Worm (Caenorhabditis elegans) whole organism, late embryonic: ENCODE results near the gene F56B3.4.
A peak's percentile ranks its signal among the peaks of the same experiment; 100 is the strongest.

Source experiments
- F13H6.1 ChIP-seq: sonication (generic microtip); optimal IDR thresholded peaks from 2 replicates; lab custom pipeline; 2016; ENCODE audit warnings: missing genetic modification characterization, missing compliant biosample characterization
- Y22D7AL.16 ChIP-seq: sonication (generic microtip); optimal IDR thresholded peaks from 2 replicates; lab custom pipeline; 2016; ENCODE audit warnings: missing genetic modification characterization, missing compliant biosample characterization
- ama-1 ChIP-seq: fragments of 150-350 bp; optimal IDR thresholded peaks from 2 replicates; lab custom pipeline; 2014
- ceh-18 ChIP-seq: sonication (generic microtip); optimal IDR thresholded peaks from 2 replicates; lab custom pipeline; 2016; ENCODE audit warnings: missing genetic modification characterization, missing compliant biosample characterization
- ceh-22 ChIP-seq: sonication (generic microtip); optimal IDR thresholded peaks from 2 replicates; lab custom pipeline; 2017; ENCODE audit warnings: missing biosample characterization, missing genetic modification characterization
- ceh-30 ChIP-seq: fragments of 150-350 bp; optimal IDR thresholded peaks from 2 replicates; lab custom pipeline; 2014; ENCODE audit warnings: missing biosample characterization, missing genetic modification characterization
- ceh-34 ChIP-seq: sonication (generic microtip); optimal IDR thresholded peaks from 2 replicates; lab custom pipeline; 2016; ENCODE audit warnings: mild to moderate bottlenecking, missing genetic modification characterization, missing compliant biosample characterization
- ceh-45 ChIP-seq: fragments of 200-800 bp; sonication (Bioruptor generic); IDR thresholded peaks from 2 replicates; pipeline ENCODE4 v1.3.6; 2022; ENCODE audit warnings: missing genetic modification reagents, missing genetic modification characterization, missing compliant biosample characterization
- ceh-48 ChIP-seq: sonication (generic microtip); optimal IDR thresholded peaks from 2 replicates; lab custom pipeline; 2016; ENCODE audit warnings: missing genetic modification characterization, inconsistent platforms, missing compliant biosample characterization
- ceh-6 ChIP-seq: fragments of 200-800 bp; sonication (Bioruptor generic); optimal IDR thresholded peaks from 2 replicates; lab custom pipeline; 2018; ENCODE audit warnings: mild to moderate bottlenecking, missing genetic modification characterization, missing compliant biosample characterization
- dmd-4 ChIP-seq: sonication (generic microtip); optimal IDR thresholded peaks from 2 replicates; lab custom pipeline; 2016; ENCODE audit warnings: borderline replicate concordance, missing genetic modification characterization, missing compliant biosample characterization
- elt-2 ChIP-seq: sonication (generic microtip); optimal IDR thresholded peaks from 2 replicates; lab custom pipeline; 2016; ENCODE audit warnings: missing genetic modification reagents, missing genetic modification characterization, missing compliant biosample characterization
- elt-4 ChIP-seq: sonication (generic microtip); optimal IDR thresholded peaks from 2 replicates; lab custom pipeline; 2016; ENCODE audit warnings: missing genetic modification characterization, missing compliant biosample characterization
- eyg-1 ChIP-seq: sonication (generic microtip); optimal IDR thresholded peaks from 2 replicates; lab custom pipeline; 2016; ENCODE audit warnings: missing genotype, missing genetic modification characterization, missing compliant biosample characterization
- gmeb-2 ChIP-seq: sonication (generic microtip); optimal IDR thresholded peaks from 2 replicates; lab custom pipeline; 2016; ENCODE audit warnings: missing genetic modification characterization, inconsistent platforms, missing compliant biosample characterization
- hlh-30 ChIP-seq: sonication (generic microtip); optimal IDR thresholded peaks from 2 replicates; lab custom pipeline; 2017; ENCODE audit warnings: antibody characterized with exemption, missing genetic modification characterization, missing compliant biosample characterization; ENCODE audit not compliant: insufficient read depth
- hlh-6 ChIP-seq: sonication (generic microtip); optimal IDR thresholded peaks from 2 replicates; lab custom pipeline; 2016; ENCODE audit warnings: missing genotype, missing genetic modification characterization, missing compliant biosample characterization
- hlh-8 ChIP-seq: sonication (generic microtip); optimal IDR thresholded peaks from 2 replicates; lab custom pipeline; 2016; ENCODE audit warnings: missing genotype, missing genetic modification characterization, missing compliant biosample characterization
- lim-6 ChIP-seq: sonication (generic microtip); optimal IDR thresholded peaks from 2 replicates; lab custom pipeline; 2016; ENCODE audit warnings: missing genetic modification characterization, missing compliant biosample characterization
- nfya-1 ChIP-seq: sonication (generic microtip); optimal IDR thresholded peaks from 2 replicates; lab custom pipeline; 2017; ENCODE audit warnings: missing genetic modification characterization, mild to moderate bottlenecking, missing compliant biosample characterization, antibody characterized with exemption, moderate library complexity
- nhr-232 ChIP-seq: sonication (generic microtip); optimal IDR thresholded peaks from 2 replicates; lab custom pipeline; 2016; ENCODE audit warnings: missing genetic modification characterization, missing compliant biosample characterization
- npax-4 ChIP-seq: sonication (generic microtip); optimal IDR thresholded peaks from 2 replicates; lab custom pipeline; 2016; ENCODE audit warnings: missing genetic modification characterization, missing compliant biosample characterization
- odd-2 ChIP-seq: sonication (generic microtip); optimal IDR thresholded peaks from 2 replicates; lab custom pipeline; 2017; ENCODE audit warnings: antibody characterized with exemption, mild to moderate bottlenecking, missing genetic modification characterization, missing compliant biosample characterization
- pha-2 ChIP-seq: sonication (generic microtip); optimal IDR thresholded peaks from 2 replicates; lab custom pipeline; 2017; ENCODE audit warnings: mild to moderate bottlenecking, missing genetic modification characterization, missing compliant biosample characterization
- ref-2 ChIP-seq: sonication (generic microtip); optimal IDR thresholded peaks from 2 replicates; lab custom pipeline; 2016; ENCODE audit warnings: missing genetic modification characterization, missing compliant biosample characterization
- sox-4 ChIP-seq: sonication (generic microtip); optimal IDR thresholded peaks from 2 replicates; lab custom pipeline; 2017; ENCODE audit warnings: mild to moderate bottlenecking, missing genetic modification characterization, inconsistent platforms, missing compliant biosample characterization
- tbx-2 ChIP-seq: sonication (generic microtip); optimal IDR thresholded peaks from 2 replicates; lab custom pipeline; 2016; ENCODE audit warnings: missing genetic modification characterization, missing compliant biosample characterization
- unc-3 ChIP-seq, 2 experiments: fragments of 200-800 bp in 1 of 2; sonication (Bioruptor generic) in 1 of 2; sonication (generic microtip) in 1 of 2; conservative IDR thresholded peaks in 1 of 2; optimal IDR thresholded peaks in 1 of 2; 2 replicates each; pipeline versions ENCODE4 v1.3.6 to Lab custom; 2016 to 2022; ENCODE audit warnings: missing compliant biosample characterization in 2 of 2, missing genetic modification characterization in 2 of 2, missing genetic modification reagents in 1 of 2
- unc-42 ChIP-seq: sonication (generic microtip); optimal IDR thresholded peaks from 2 replicates; lab custom pipeline; 2016; ENCODE audit warnings: missing genotype, missing genetic modification characterization, missing compliant biosample characterization
- unc-86 ChIP-seq: sonication (generic microtip); optimal IDR thresholded peaks from 2 replicates; lab custom pipeline; 2016; ENCODE audit warnings: missing genetic modification characterization, missing compliant biosample characterization
- zip-5 ChIP-seq: sonication (generic microtip); optimal IDR thresholded peaks from 2 replicates; lab custom pipeline; 2016; ENCODE audit warnings: missing genetic modification characterization, missing compliant biosample characterization
- ztf-16 ChIP-seq: sonication (generic microtip); optimal IDR thresholded peaks from 2 replicates; lab custom pipeline; 2017; ENCODE audit warnings: missing genetic modification characterization, missing compliant biosample characterization

Gene F56B3.4

DNA sequence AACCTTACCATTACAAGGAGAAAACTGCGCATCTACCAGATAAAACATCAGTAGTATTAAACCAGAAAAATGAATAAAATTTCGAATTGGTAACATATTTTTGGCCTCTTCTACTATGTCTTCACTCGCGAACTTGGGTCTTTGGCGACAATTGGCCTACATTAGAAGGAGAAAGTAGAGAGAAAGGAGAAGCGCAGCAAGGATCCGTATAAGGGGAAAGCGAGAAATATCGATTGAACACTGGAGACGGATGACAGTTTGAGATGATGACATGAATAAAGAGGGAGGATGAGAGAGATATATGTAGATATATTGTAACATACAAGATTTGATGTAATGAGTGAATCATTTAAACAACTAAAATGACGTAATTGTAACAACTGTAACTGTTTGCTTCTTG, 25.8 kb downstream of the F56B3.4 start, which contains the start of gene F56B3.2:
Gene F56B3.2, minus strand, starts transcription at position 273 of the 400 bp plus-strand sequence.
- TF ChIP-seq ama-1 (no peak), gmeb-2 (tag; lab: Kevin White, UChicago) (no peak), npax-4 (tag; lab: Kevin White, UChicago) (no peak), tbx-2 (tag; lab: Kevin White, UChicago) (no peak), unc-3 (GFP tag; conservative IDR thresholded peaks at IDR 0.05; lab: Robert Waterston, UW) (no peak), unc-3 (tag; optimal IDR thresholded peaks at IDR 0.05; lab: Kevin White, UChicago) (no peak), ceh-30 (tag; lab: Kevin White, UChicago) (no peak), dmd-4 (tag; lab: Kevin White, UChicago) (no peak)
- TF ChIP-seq, all 69 proteins: peak for 0

ce11 chrIV:763377-764063, 30.6 kb downstream of the F56B3.4 start, which contains the start of gene col-103:
TSS of gene col-103 (minus strand) at chrIV:763678.
- TF ChIP-seq sox-4, result no peak

DNA sequence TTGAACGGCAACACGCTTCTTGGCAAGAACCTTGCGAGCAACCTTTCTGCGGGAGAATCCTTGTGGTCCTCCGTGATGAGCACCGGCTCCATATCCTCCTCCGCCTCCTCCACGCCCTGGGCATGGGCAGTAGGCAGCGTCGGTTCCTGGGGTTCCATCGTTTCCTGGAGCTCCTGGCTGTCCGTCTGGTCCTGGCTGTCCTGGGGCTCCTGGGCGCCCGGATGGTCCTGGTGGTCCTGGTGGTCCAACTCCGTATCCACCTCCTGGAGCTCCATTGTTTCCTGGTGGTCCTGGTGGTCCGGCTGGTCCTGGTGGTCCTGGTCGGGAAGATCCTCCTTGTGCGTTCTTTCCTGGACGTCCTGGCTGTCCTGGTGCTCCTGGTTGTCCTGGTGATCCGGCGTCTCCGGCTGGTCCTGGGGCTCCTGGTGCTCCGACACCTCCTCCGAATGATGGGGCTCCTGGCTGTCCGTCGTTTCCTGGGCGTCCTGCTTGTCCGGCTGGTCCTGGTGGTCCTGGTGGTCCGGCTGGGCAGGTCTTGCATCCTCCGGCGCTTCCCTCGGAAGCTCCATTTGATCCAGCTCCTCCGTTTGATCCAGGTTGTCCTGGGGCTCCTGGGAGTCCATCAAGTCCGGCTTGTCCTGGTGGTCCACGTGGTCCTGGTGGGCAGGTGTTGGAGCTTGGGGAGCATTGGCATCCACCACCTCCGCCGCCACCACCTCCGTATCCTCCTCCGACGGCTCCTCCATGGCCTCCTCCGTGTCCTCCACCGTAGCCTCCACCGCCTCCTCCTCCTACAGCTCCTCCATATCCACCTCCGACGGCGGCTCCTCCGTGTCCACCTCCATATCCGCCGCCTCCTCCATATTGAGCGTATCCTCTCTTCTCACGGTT, 31.3 kb downstream of the F56B3.4 start:
- TF ChIP-seq Y22D7AL.16 (tag; lab: Kevin White, UChicago), result no peak
- TF ChIP-seq ceh-48 (tag; lab: Kevin White, UChicago), result no peak
- TF ChIP-seq odd-2 (tag; lab: Kevin White, UChicago), result no peak
- no peak for TF ChIP-seq lim-6 (tag; lab: Kevin White, UChicago)
- no peak for TF ChIP-seq elt-4 (tag; lab: Kevin White, UChicago)
- TF ChIP-seq hlh-30 (tag; lab: Kevin White, UChicago), result no peak
- TF ChIP-seq ceh-30 (tag; lab: Kevin White, UChicago), result no peak
- no peak for TF ChIP-seq unc-86 (tag; lab: Kevin White, UChicago)
- no peak for TF ChIP-seq ceh-18 (tag; lab: Kevin White, UChicago)
- TF ChIP-seq ama-1, result no peak
- TF ChIP-seq nhr-232, result no peak
- no peak for TF ChIP-seq ztf-16 (tag; lab: Kevin White, UChicago)
- no peak for TF ChIP-seq gmeb-2 (tag; lab: Kevin White, UChicago)
- no peak for TF ChIP-seq nfya-1 (tag; lab: Kevin White, UChicago)
- no peak for TF ChIP-seq ceh-45 (GFP tag; lab: Robert Waterston, UW)
- TF ChIP-seq tbx-2 (tag; lab: Kevin White, UChicago), result no peak
- no peak for TF ChIP-seq hlh-8 (tag; lab: Kevin White, UChicago)

DNA sequence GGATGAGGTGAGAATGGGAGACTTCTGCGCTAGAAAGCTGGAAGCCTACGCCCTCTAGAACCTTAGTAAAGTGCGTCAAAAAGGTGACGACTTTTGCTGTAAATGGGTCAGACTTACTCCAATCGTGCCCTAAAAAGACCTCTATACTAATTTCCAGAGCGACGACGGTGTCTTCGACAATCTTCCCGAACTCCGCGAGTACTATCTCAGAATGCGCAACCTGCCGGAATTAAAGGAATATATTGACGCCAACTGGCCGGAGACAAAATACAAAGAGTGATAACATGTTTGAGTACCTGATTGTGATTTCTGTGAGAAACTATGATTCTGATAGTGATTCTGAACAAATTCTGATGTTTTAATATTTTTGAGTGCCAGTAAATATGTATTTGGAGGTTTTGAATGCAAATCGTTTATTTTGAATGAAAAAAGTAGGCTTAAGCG, 32.0 kb downstream of the F56B3.4 start:
- TF ChIP-seq ceh-34 (tag; lab: Kevin White, UChicago) (no peak), F13H6.1 (tag; lab: Kevin White, UChicago) (no peak), sox-4 (no peak), zip-5 (tag; lab: Kevin White, UChicago) (no peak), elt-2 (tag; lab: Kevin White, UChicago) (no peak), ceh-22 (tag; lab: Kevin White, UChicago) (no peak), ref-2 (tag; lab: Kevin White, UChicago) (no peak), pha-2 (no peak), ceh-6 (no peak), Y22D7AL.16 (tag; lab: Kevin White, UChicago) (no peak)

- no peak for TF ChIP-seq hlh-6 (tag; lab: Kevin White, UChicago)
- TF ChIP-seq eyg-1 (tag; lab: Kevin White, UChicago), result no peak
- no peak for TF ChIP-seq hlh-30 (tag; lab: Kevin White, UChicago)
- TF ChIP-seq unc-42, result peak; percentile 39
- TF ChIP-seq, all 69 proteins: peak for 1
Observed at ce11 chrIV:760267-760666, 33.8 kb downstream of the F56B3.4 start, which contains the start of gene gst-40. TSS of gene gst-40 (plus strand) at chrIV:760502.
